Worm (Caenorhabditis elegans) whole organism, early embryonic: ENCODE data around the gene T07H3.8.

Experiments used
- B0310.2 ChIP-seq: sonication (generic microtip); optimal IDR thresholded peaks from 2 replicates; lab custom pipeline; 2016; ENCODE audit warnings: mild to moderate bottlenecking, missing genetic modification characterization, missing compliant biosample characterization
- F13C5.2 ChIP-seq: sonication (generic microtip); optimal IDR thresholded peaks from 2 replicates; lab custom pipeline; 2017; ENCODE audit warnings: mild to moderate bottlenecking, missing genetic modification characterization, inconsistent platforms, missing compliant biosample characterization
- aly-1 ChIP-seq: sonication (generic microtip); optimal IDR thresholded peaks from 2 replicates; lab custom pipeline; 2016; ENCODE audit warnings: missing genetic modification characterization, missing compliant biosample characterization
- ama-1 ChIP-seq: fragments of 150-350 bp; optimal IDR thresholded peaks from 2 replicates; lab custom pipeline; 2014
- ceh-13 ChIP-seq: fragments of 200-800 bp; sonication (Bioruptor generic); optimal IDR thresholded peaks from 2 replicates; lab custom pipeline; 2018; ENCODE audit warnings: mild to moderate bottlenecking, missing genetic modification characterization, missing compliant biosample characterization
- ceh-36 ChIP-seq: sonication (generic microtip); optimal IDR thresholded peaks from 2 replicates; lab custom pipeline; 2016; ENCODE audit warnings: missing genetic modification characterization, inconsistent platforms, missing compliant biosample characterization
- ets-7 ChIP-seq: sonication (generic microtip); optimal IDR thresholded peaks from 2 replicates; lab custom pipeline; 2016; ENCODE audit warnings: missing genotype, missing genetic modification characterization, missing compliant biosample characterization
- flt-1 ChIP-seq: fragments of 200-800 bp; sonication (Bioruptor generic); IDR thresholded peaks from 2 replicates; pipeline ENCODE4 v1.3.6; 2022; ENCODE audit warnings: missing genetic modification characterization, missing compliant biosample characterization
- hmbx-1 ChIP-seq: sonication (generic microtip); optimal IDR thresholded peaks from 2 replicates; lab custom pipeline; 2016; ENCODE audit warnings: mild to moderate bottlenecking, missing genetic modification characterization, missing compliant biosample characterization
- hmg-4 ChIP-seq: fragments of 200-800 bp; sonication (Bioruptor generic); optimal IDR thresholded peaks from 2 replicates; lab custom pipeline; 2018; ENCODE audit warnings: mild to moderate bottlenecking, missing genetic modification characterization, missing compliant biosample characterization
- hnd-1 ChIP-seq: sonication (generic microtip); optimal IDR thresholded peaks from 2 replicates; lab custom pipeline; 2016; ENCODE audit warnings: missing genetic modification characterization, missing compliant biosample characterization
- pes-1 ChIP-seq: fragments of 200-800 bp; sonication (Bioruptor generic); IDR thresholded peaks from 2 replicates; pipeline ENCODE4 v1.3.6; 2022; ENCODE audit warnings: missing genetic modification reagents, missing genetic modification characterization, missing compliant biosample characterization
- scrt-1 ChIP-seq: fragments of 200-800 bp; sonication (Bioruptor generic); IDR thresholded peaks from 2 replicates; pipeline ENCODE4 v1.3.6; 2022; ENCODE audit warnings: missing genetic modification characterization, missing compliant biosample characterization
- sea-1 ChIP-seq: fragments of 200-800 bp; sonication (Bioruptor generic); conservative IDR thresholded peaks from 2 replicates; pipeline ENCODE4 v1.3.6; 2022; ENCODE audit warnings: missing genetic modification characterization, missing compliant biosample characterization
- tbx-11 ChIP-seq: fragments of 200-800 bp; sonication (Bioruptor generic); IDR thresholded peaks from 2 replicates; pipeline ENCODE4 v1.3.6; 2022; ENCODE audit warnings: missing genetic modification characterization, missing compliant biosample characterization
- tbx-37 ChIP-seq: fragments of 200-800 bp; sonication (Bioruptor generic); conservative IDR thresholded peaks from 2 replicates; pipeline ENCODE4 v1.3.6; 2022; ENCODE audit warnings: missing genetic modification reagents, missing genetic modification characterization, missing compliant biosample characterization
- tra-4 ChIP-seq: sonication (generic microtip); optimal IDR thresholded peaks from 2 replicates; lab custom pipeline; 2017; ENCODE audit warnings: missing genetic modification characterization, missing compliant biosample characterization

Gene T07H3.8

DNA sequence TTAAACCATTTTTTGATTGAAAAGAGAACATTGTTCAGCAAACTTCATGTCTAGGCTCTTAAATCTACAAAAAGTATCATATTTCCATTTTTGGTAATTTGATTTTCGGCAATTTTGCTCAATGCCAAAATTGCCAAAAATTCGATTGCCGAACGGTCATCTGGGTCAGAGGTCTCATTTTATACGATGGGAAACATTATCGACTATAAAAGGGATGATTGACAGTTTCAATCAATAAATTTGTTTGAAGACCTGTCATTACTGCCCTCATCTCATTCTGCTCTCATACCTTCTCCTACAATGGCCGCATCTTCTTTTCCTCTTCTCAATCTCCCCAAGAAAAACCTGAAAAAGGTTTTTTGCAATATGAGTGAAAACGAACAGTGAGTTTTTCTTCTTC, 24.5 kb upstream of the T07H3.8 start, which contains the start of gene K05F6.14:
TSS of gene K05F6.14 (plus strand) at position 301 of the 400 bp plus-strand sequence.
- no peak for TF ChIP-seq ceh-36 (tag; lab: Kevin White, UChicago)
- TF ChIP-seq ama-1 (lab: Kevin White, UChicago) = no peak

DNA sequence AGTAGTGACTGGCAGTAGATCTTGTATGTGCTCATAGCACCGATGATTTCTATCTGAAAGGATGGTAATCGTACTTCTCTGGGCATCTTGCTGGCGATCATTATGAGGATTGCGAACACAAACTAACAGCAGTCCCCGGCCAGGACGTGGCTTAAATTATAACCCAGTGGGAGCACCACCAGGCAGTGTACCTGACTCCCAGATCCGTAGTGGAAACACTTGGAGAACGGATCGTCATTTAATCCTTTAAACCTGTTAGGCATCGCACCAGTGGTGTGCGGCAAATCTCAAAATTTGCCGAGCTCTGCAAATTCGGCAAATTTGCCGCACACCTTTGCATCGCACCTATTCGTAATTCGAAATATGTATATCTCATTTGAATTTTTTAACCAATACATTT, 18.8 kb upstream of the T07H3.8 start, which contains the start of gene K05F6.8:
TSS of gene K05F6.8 (minus strand) at position 101 of the 400 bp plus-strand sequence.
- TF ChIP-seq hnd-1 (tag; lab: Kevin White, UChicago) (no peak), ama-1 (lab: Kevin White, UChicago) (no peak), sea-1 (no peak), aly-1 (tag; lab: Kevin White, UChicago) (no peak)

DNA sequence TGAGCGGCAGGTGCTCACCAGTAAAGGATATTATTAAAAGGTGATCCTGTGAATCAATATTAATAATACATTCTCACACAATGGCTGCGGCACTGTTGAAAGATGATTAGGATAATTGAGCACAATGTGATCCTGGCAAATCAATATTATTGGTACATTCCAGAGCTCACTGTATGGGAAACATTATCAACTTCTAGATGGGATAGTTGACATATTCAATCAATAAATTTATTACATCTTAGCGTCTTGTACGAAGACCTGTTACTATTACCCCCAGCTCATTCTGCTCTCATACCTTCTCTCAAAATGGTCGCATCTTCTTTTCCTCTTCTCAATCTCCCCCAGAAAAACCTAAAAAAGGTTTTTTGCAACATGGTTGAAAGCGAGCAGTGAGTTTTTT, 18.2 kb upstream of the T07H3.8 start, which contains the start of gene fbxb-49:
TSS of gene fbxb-49 (plus strand) at position 301 of the 400 bp plus-strand sequence.
- TF ChIP-seq sea-1 (no peak), scrt-1 (GFP tag; lab: Robert Waterston, UW) (no peak)

DNA sequence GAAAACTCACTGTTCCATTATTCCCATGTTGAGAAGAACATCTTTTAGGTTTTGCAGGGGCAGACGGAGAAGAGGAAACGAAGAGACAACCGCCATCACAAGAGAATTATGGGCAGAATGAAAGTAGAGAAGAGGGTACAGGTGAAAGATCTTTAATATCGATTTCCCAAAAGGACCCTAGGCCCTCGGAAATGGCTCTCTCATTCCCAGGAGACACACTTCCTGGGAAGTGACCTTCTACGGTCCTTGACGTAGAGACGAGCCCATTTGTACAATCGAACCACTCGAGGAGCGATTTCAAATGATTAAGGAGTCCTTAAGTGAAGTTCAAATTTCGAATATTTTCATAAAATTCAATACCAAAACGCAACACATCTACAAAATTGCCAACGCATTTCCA, 15.4 kb upstream of the T07H3.8 start, which contains the start of gene fbxb-46:
TSS of gene fbxb-46 (minus strand) at position 101 of the 400 bp plus-strand sequence.
- TF ChIP-seq F13C5.2 (no peak), ceh-36 (tag; lab: Kevin White, UChicago) (no peak), ama-1 (lab: Kevin White, UChicago) (no peak), ceh-13 (GFP tag; lab: Kevin White, UChicago) (no peak), tbx-37 (GFP tag; lab: Robert Waterston, UW) (no peak), tbx-11 (GFP tag; lab: Robert Waterston, UW) (no peak), hmbx-1 (tag; lab: Kevin White, UChicago) (no peak), B0310.2 (tag; lab: Kevin White, UChicago) (no peak), hnd-1 (tag; lab: Kevin White, UChicago) (no peak), sea-1 (no peak), flt-1 (GFP tag; lab: Robert Waterston, UW) (no peak), aly-1 (tag; lab: Kevin White, UChicago) (no peak), scrt-1 (GFP tag; lab: Robert Waterston, UW) (no peak), ets-7 (tag; lab: Kevin White, UChicago) (no peak), tra-4 (tag; lab: Kevin White, UChicago) (no peak), hmg-4 (GFP tag; lab: Kevin White, UChicago) (no peak), pes-1 (no peak)

DNA sequence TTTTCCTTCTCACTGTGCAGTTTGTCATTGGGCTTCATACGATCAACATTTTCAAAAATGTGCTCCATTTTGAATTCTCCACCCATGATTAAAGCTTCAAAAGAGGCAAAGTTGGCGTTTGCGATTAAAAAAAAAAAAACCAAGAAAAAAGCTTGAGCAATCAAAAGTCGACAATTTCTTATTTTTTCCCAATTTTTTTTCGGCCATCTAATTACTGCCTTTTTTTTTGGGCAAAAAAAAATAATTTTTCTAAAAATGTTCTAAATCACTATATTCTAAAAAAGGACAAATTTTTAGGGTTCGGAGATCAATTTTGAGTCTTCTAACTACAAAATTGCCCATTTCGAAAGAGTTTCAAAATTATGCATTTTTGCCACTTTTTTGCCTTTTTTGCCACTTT, 10.4 kb upstream of the T07H3.8 start, which contains the start of gene K05F6.10:
TSS of gene K05F6.10 (minus strand) at position 101 of the 400 bp plus-strand sequence.
- no peak for TF ChIP-seq hmbx-1 (tag; lab: Kevin White, UChicago)
- no peak for TF ChIP-seq flt-1 (GFP tag; lab: Robert Waterston, UW)

DNA sequence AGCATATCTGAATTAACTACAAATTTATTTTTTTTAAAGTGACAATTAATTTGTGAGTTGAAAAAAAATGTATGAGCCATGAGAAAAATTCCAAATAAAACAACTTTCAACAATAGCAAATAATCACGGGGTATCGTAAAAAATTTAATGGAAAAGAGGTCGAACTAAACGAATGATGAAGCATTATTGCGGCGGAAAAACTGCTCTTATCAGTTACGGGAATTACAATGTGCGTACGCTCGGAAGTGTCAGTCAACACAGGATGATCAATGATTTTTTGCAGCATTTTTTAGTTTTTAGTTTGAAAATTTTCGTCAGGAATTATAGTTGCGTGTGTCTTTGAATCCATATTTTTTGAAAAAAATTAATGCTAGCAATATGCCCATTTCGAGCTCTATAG, 9.6 kb upstream of the T07H3.8 start:
- TF ChIP-seq F13C5.2 (no peak), sea-1 (no peak), flt-1 (GFP tag; lab: Robert Waterston, UW) (no peak), ceh-36 (tag; lab: Kevin White, UChicago) (no peak), hmbx-1 (tag; lab: Kevin White, UChicago) (no peak), ceh-13 (GFP tag; lab: Kevin White, UChicago) (no peak), ama-1 (lab: Kevin White, UChicago) (no peak), aly-1 (tag; lab: Kevin White, UChicago) (no peak), hnd-1 (tag; lab: Kevin White, UChicago) (no peak), tbx-11 (GFP tag; lab: Robert Waterston, UW) (no peak), tbx-37 (GFP tag; lab: Robert Waterston, UW) (no peak), hmg-4 (GFP tag; lab: Kevin White, UChicago) (no peak), B0310.2 (tag; lab: Kevin White, UChicago) (no peak), tra-4 (tag; lab: Kevin White, UChicago) (no peak), scrt-1 (GFP tag; lab: Robert Waterston, UW) (no peak), ets-7 (tag; lab: Kevin White, UChicago) (no peak), pes-1 (no peak)

DNA sequence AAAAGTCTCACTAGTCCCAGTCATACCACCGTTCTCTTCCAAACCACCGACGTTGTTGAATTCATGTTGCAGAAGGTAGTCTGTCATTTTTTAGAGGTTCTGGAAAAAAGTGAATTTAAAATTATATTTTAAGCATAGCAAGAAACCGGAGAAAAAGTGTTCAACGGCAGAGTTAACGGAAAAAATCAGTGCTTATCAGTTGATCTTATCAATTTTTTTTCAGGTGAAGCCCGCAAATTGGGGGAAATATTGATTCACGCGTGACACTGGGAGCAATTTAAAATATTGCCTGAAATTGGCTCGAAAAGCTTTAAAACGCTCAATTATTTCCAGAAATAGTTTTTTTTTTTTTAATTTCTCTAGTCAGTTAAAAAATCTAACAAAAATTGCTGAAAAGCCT, 6.5 kb upstream of the T07H3.8 start, which contains the start of gene math-38:
TSS of gene math-38 (minus strand) at position 101 of the 400 bp plus-strand sequence.
- no peak for TF ChIP-seq ama-1 (lab: Kevin White, UChicago)
- no peak for TF ChIP-seq ceh-13 (GFP tag; lab: Kevin White, UChicago)
- no peak for TF ChIP-seq pes-1
- no peak for TF ChIP-seq flt-1 (GFP tag; lab: Robert Waterston, UW)
- TF ChIP-seq ceh-36 (tag; lab: Kevin White, UChicago) = no peak

DNA sequence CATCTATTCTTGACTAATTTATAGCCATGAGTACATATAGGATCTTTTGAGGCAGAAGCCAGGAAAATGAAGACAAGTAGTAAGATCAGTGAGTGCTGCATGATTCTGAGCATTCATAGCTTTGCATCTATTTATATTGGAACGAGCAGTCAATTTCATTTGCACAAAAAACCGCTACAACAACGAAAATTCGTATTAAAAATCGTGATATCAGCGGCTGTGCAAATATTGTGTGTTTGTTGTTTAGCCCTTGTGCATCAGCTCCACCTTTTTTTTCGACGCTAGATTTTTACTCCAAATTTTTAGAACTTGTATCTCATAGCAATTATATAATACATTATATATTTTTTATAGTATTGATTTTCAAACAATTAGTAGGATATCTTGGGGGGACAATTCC, 2.3 kb upstream of the T07H3.8 start, which contains the start of gene clec-21:
TSS of gene clec-21 (minus strand) at position 101 of the 400 bp plus-strand sequence.
- TF ChIP-seq tbx-11 (GFP tag; lab: Robert Waterston, UW) (no peak), scrt-1 (GFP tag; lab: Robert Waterston, UW) (no peak), ceh-13 (GFP tag; lab: Kevin White, UChicago) (no peak), pes-1 (no peak), tbx-37 (GFP tag; lab: Robert Waterston, UW) (no peak), hmg-4 (GFP tag; lab: Kevin White, UChicago) (no peak), ets-7 (tag; lab: Kevin White, UChicago) (no peak), aly-1 (tag; lab: Kevin White, UChicago) (no peak), hnd-1 (tag; lab: Kevin White, UChicago) (no peak), sea-1 (no peak), hmbx-1 (tag; lab: Kevin White, UChicago) (no peak), ama-1 (lab: Kevin White, UChicago) (no peak)
